Worm (Caenorhabditis elegans): ENCODE data around the gene W02F12.4.

W02F12.4 gene

DNA sequence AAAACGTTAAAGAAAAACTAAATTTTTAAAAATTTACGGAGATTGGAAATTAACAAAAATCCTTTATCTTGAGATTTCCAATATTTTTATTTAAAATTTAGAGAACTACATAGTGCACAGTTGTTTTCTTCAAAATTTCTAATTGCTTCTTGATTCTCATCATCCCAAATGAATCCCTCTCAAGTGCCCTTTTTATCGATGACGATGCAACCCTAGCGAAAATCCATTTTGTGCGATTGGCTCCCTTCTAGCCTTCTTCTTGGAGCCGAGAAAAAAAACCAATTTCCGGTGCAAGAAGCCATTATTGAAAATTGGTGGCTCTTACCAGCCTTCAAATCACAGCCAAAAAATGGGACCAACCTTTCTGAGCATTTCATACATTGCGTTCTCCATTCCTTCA, 44.2 kb downstream of the W02F12.4 start:
- no peak for TF ChIP-seq hlh-6 (tag; optimal IDR thresholded peaks at IDR 0.05)
- TF ChIP-seq sox-4 (tag; optimal IDR thresholded peaks at IDR 0.05): no peak
- no peak for TF ChIP-seq ref-2 (tag; optimal IDR thresholded peaks at IDR 0.05)
- no peak for TF ChIP-seq ceh-6 (GFP tag; optimal IDR thresholded peaks at IDR 0.05)
- no peak for TF ChIP-seq pha-4 (tag; optimal IDR thresholded peaks at IDR 0.05)
- TF ChIP-seq npax-4 (tag; optimal IDR thresholded peaks at IDR 0.05): no peak
- no peak for TF ChIP-seq hlh-30 (tag; optimal IDR thresholded peaks at IDR 0.05; ENCODE audit: insufficient read depth)
- TF ChIP-seq unc-55 (GFP tag; optimal IDR thresholded peaks at IDR 0.05): no peak
- no peak for TF ChIP-seq ttx-3 (tag; optimal IDR thresholded peaks at IDR 0.05)
- no peak for TF ChIP-seq C08G9.2 (tag; optimal IDR thresholded peaks at IDR 0.05)
- TF ChIP-seq K09A11.1 (tag; optimal IDR thresholded peaks at IDR 0.05; ENCODE audit: insufficient read depth): no peak
- no peak for TF ChIP-seq tbx-2 (tag; optimal IDR thresholded peaks at IDR 0.05)
- no peak for TF ChIP-seq hlh-8 (tag; optimal IDR thresholded peaks at IDR 0.05)
- no peak for TF ChIP-seq fax-1 (tag; optimal IDR thresholded peaks at IDR 0.05)
- no peak for TF ChIP-seq F13H6.1 (tag; optimal IDR thresholded peaks at IDR 0.05)
- no peak for TF ChIP-seq K02D7.2 (tag; optimal IDR thresholded peaks at IDR 0.05)

DNA sequence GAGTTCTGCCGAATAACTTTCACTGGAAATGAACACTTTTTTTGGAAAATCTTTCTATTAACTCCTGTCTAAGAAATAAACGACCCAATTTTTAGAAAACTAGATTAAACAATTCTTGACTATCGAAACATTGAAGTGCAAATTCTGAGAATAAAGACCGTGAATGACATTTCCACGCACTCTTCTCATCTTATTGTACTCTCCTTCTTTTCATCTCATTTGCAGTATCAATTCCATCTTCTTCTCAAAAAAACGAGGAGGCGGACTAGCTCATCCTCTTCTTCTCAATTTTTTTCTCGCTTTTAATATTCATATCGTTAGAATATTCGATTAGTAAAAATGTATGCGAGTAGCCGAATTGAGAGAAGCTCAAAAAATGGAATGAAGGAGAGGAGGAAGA, 45.1 kb downstream of the W02F12.4 start:
- peak; percentile 42 for TF ChIP-seq unc-42 (tag; optimal IDR thresholded peaks at IDR 0.05)
- TF ChIP-seq Y22D7AL.16 (tag; optimal IDR thresholded peaks at IDR 0.05): no peak

DNA sequence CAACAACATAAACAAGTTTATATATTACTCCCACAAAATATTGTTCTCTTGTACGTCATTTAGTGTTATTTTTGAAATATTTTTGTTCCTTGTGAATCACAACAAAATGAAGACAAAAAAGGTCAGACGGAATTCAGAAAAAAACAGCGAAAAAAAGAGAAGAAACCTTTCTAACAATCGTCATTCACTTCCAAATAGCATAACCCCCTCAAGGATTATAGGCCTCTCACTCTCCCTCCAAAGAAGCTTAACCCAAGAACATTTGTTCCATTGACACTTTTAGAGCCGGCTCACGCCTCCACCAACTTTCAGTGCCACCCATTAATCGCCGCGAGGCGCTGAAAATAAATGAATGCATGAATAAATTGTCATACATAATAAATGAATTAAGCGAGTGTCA, 47.2 kb downstream of the W02F12.4 start:
- no peak for TF ChIP-seq elt-2 (tag; optimal IDR thresholded peaks at IDR 0.05)

DNA sequence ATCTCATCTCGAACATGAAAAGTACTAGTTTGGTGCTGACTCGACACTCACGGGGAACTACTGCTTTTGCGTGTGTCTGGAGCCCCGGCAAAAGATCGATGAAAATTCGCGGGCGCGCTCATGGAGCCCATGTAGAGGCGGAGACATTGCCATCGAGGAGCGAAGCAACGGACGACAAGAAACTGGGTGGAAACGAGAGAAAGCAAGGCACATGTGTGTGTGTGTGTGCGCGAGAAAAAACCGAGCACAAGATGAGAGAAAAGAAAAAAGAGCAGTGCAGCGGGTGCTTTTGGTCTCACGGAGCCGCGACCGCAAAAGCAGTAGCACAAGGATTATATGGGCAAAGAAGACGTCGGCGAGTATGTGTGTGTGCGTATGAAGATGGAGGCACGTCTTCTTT, 48.0 kb downstream of the W02F12.4 start:
- TF ChIP-seq ceh-24 (tag; optimal IDR thresholded peaks at IDR 0.05) (no peak), lim-6 (tag; optimal IDR thresholded peaks at IDR 0.05) (no peak), ceh-6 (GFP tag; optimal IDR thresholded peaks at IDR 0.05) (no peak), unc-42 (tag; optimal IDR thresholded peaks at IDR 0.05) (peak; percentile 44), npax-4 (tag; optimal IDR thresholded peaks at IDR 0.05) (no peak), hlh-6 (tag; optimal IDR thresholded peaks at IDR 0.05) (no peak), Y22D7AL.16 (tag; optimal IDR thresholded peaks at IDR 0.05) (no peak), tbx-2 (tag; optimal IDR thresholded peaks at IDR 0.05) (peak; percentile 9), odd-2 (tag; optimal IDR thresholded peaks at IDR 0.05) (no peak), ama-1 (optimal IDR thresholded peaks at IDR 0.05) (no peak), pha-2 (tag; optimal IDR thresholded peaks at IDR 0.05) (no peak), T23F11.4 (GFP tag; optimal IDR thresholded peaks at IDR 0.05) (no peak), F13H6.1 (tag; optimal IDR thresholded peaks at IDR 0.05) (no peak), pha-4 (tag; optimal IDR thresholded peaks at IDR 0.05) (no peak), ref-2 (tag; optimal IDR thresholded peaks at IDR 0.05) (no peak), ceh-18 (tag; optimal IDR thresholded peaks at IDR 0.05) (peak; percentile 32), rnt-1 (tag; optimal IDR thresholded peaks at IDR 0.05) (no peak), lin-11 (tag; optimal IDR thresholded peaks at IDR 0.05) (no peak), ztf-16 (tag; optimal IDR thresholded peaks at IDR 0.05) (no peak), nhr-232 (tag; optimal IDR thresholded peaks at IDR 0.05) (no peak), ceh-9 (tag; optimal IDR thresholded peaks at IDR 0.05) (no peak), che-1 (tag; optimal IDR thresholded peaks at IDR 0.05) (no peak), ahr-1 (tag; optimal IDR thresholded peaks at IDR 0.05) (no peak), fax-1 (tag; optimal IDR thresholded peaks at IDR 0.05) (no peak), nhr-11 (tag; optimal IDR thresholded peaks at IDR 0.05) (no peak), C38D4.7 (GFP tag; optimal IDR thresholded peaks at IDR 0.05) (no peak), ets-4 (tag; optimal IDR thresholded peaks at IDR 0.05) (no peak), ceh-14 (tag; optimal IDR thresholded peaks at IDR 0.05) (peak; percentile 78), ceh-30 (tag; optimal IDR thresholded peaks at IDR 0.05) (no peak), fkh-6 (tag; optimal IDR thresholded peaks at IDR 0.05) (no peak), sdc-2 (tag; optimal IDR thresholded peaks at IDR 0.05) (peak; percentile 22), hlh-13 (GFP tag; optimal IDR thresholded peaks at IDR 0.05) (no peak), unc-3 (GFP tag; conservative IDR thresholded peaks at IDR 0.05) (no peak), unc-3 (tag; optimal IDR thresholded peaks at IDR 0.05) (no peak), dmd-4 (tag; optimal IDR thresholded peaks at IDR 0.05; ENCODE audit: borderline replicate concordance) (no peak), C08G9.2 (tag; optimal IDR thresholded peaks at IDR 0.05) (no peak), pat-9 (tag; optimal IDR thresholded peaks at IDR 0.05) (no peak), ttx-3 (tag; optimal IDR thresholded peaks at IDR 0.05) (no peak), K02D7.2 (tag; optimal IDR thresholded peaks at IDR 0.05) (no peak), ceh-45 (GFP tag; IDR thresholded peaks at IDR 0.05) (no peak), elt-4 (tag; optimal IDR thresholded peaks at IDR 0.05) (no peak)

All from whole organism, late embryonic.